Worm (Caenorhabditis elegans): ENCODE results near the gene istr-1.

Gene istr-1

ce11 chrV:12679807-12680206 lies 17.9 kb upstream of the istr-1 start, which contains the start of gene frpr-15:
TSS of gene frpr-15 (plus strand) at chrV:12680107.
- TF ChIP-seq R02D3.7 (tag; optimal IDR thresholded peaks at IDR 0.05) (no peak), sma-3 (GFP tag; optimal IDR thresholded peaks at IDR 0.05) (no peak), nhr-21 (tag; optimal IDR thresholded peaks at IDR 0.05) (no peak), nhr-23 (tag; optimal IDR thresholded peaks at IDR 0.05) (no peak), egl-27 (tag; optimal IDR thresholded peaks at IDR 0.05) (no peak), nhr-77 (tag; optimal IDR thresholded peaks at IDR 0.05) (no peak), skn-1 (tag; optimal IDR thresholded peaks at IDR 0.05) (no peak), ztf-1 (GFP tag; conservative IDR thresholded peaks at IDR 0.05) (no peak), nhr-12 (tag; optimal IDR thresholded peaks at IDR 0.05) (no peak), peb-1 (tag; optimal IDR thresholded peaks at IDR 0.05) (no peak), ceh-82 (tag; optimal IDR thresholded peaks at IDR 0.05) (no peak)

ce11 chrV:12683205-12683604 lies 14.5 kb upstream of the istr-1 start:
- no peak for TF ChIP-seq ztf-4 (tag; optimal IDR thresholded peaks at IDR 0.05)
- TF ChIP-seq fos-1 (tag; optimal IDR thresholded peaks at IDR 0.05) = peak; percentile 3

DNA sequence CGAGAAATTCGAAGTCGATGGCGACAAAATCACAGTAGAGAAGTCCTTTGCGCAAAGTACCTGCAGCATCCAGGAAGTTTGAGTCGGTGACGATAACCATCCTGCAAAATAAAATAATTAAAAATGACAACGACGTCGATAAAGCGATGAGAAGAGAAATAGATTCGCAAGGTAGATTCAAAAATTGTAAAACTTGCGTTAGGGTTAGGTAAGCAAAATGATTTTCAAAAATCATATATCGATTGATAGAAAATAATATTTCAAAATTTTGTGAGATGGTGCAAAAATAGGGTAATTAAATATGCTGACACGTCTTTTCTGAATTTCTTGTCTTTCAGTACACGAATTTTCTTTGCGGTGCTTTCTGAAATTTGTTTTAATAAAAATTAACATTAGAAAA lies 2.5 kb upstream of the istr-1 start, which contains the start of gene parn-1:
Gene parn-1 (minus strand): TSS at position 101 of the 400 bp plus-strand sequence.
- no peak for TF ChIP-seq ztf-11 (tag; optimal IDR thresholded peaks at IDR 0.05)
- no peak for TF ChIP-seq nhr-11 (tag; optimal IDR thresholded peaks at IDR 0.05)
- no peak for TF ChIP-seq F13H6.1 (tag; optimal IDR thresholded peaks at IDR 0.05)

ce11 chrV:12695968-12696367 lies 1.7 kb upstream of the istr-1 start, which contains the start of gene K10C8.4:
TSS of gene K10C8.4 (plus strand) at chrV:12696268.
- peak; percentile 15 for TF ChIP-seq C34F6.9 (tag; optimal IDR thresholded peaks at IDR 0.05)
- TF ChIP-seq sem-4 (tag; optimal IDR thresholded peaks at IDR 0.05) = no peak
- peak; percentile 5 for TF ChIP-seq unc-55 (GFP tag; optimal IDR thresholded peaks at IDR 0.05)

DNA sequence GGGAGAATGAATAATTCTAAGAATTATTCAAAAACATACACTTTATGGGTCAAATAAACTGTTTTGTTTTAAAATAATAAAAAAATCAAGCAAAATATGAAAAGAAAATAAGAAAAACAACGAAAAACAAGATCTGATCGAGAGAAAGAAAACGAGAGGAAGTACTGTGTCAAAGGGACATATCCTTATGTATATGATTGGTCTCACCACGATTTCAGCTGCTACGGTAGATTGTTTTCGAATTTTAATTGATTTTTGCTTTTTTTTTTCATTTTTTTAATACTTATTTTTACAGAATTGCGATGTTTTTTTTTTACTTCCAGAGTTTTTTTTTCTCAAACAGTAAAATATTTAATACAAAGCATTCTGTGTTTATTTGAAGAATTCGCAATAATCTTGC lies 868 bp upstream of the istr-1 start:
- TF ChIP-seq F13H6.1 (tag; optimal IDR thresholded peaks at IDR 0.05) (no peak), dmd-4 (tag; optimal IDR thresholded peaks at IDR 0.05) (no peak), lsy-2 (tag; optimal IDR thresholded peaks at IDR 0.05) (no peak), Y55F3AM.14 (GFP tag; optimal IDR thresholded peaks at IDR 0.05) (no peak), nhr-6 (tag; optimal IDR thresholded peaks at IDR 0.05) (no peak), ztf-11 (tag; optimal IDR thresholded peaks at IDR 0.05) (no peak), nhr-12 (tag; optimal IDR thresholded peaks at IDR 0.05) (no peak), skn-1 (tag; optimal IDR thresholded peaks at IDR 0.05) (no peak), fos-1 (tag; optimal IDR thresholded peaks at IDR 0.05) (no peak), nhr-129 (tag; optimal IDR thresholded peaks at IDR 0.05) (no peak), unc-62 (GFP tag; optimal IDR thresholded peaks at IDR 0.05) (no peak), nhr-25 (tag; optimal IDR thresholded peaks at IDR 0.05) (no peak), ama-1 (optimal IDR thresholded peaks at IDR 0.05) (no peak), ztf-1 (GFP tag; conservative IDR thresholded peaks at IDR 0.05) (no peak), sem-4 (tag; optimal IDR thresholded peaks at IDR 0.05) (no peak), snpc-4 (tag; optimal IDR thresholded peaks at IDR 0.05) (no peak), peb-1 (tag; optimal IDR thresholded peaks at IDR 0.05) (no peak), unc-55 (GFP tag; optimal IDR thresholded peaks at IDR 0.05) (no peak), nhr-21 (tag; optimal IDR thresholded peaks at IDR 0.05) (no peak)

- peak; percentile 47 for TF ChIP-seq crh-2 (tag; optimal IDR thresholded peaks at IDR 0.05)
- TF ChIP-seq zag-1 (tag; optimal IDR thresholded peaks at IDR 0.05) = peak; percentile 48
- TF ChIP-seq skn-1 (tag; optimal IDR thresholded peaks at IDR 0.05) = no peak
These were observed 4.0 kb downstream of the istr-1 start for ce11 chrV:12701613-12702012.

DNA sequence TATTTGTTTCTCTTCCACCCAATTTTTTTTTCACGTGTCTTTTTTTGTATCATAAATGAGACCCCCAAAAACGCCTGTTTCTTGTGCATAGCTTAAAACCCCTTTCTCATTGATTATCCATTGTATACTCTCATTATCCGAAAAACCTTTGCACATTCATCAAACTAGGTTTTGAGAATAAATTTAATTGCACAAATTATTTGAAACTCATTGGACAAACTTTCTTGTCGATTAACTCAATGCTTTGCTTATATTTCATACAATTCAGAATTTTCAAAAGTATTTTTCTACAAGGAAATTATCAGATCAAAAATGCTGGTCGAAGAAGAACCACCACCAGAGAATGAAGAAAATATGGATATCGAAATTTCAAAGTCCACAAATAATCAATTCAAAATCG lies 6.4 kb downstream of the istr-1 start, which contains the start of gene R11D1.1:
Gene R11D1.1 (plus strand): TSS at position 301 of the 400 bp plus-strand sequence.
- no peak for TF ChIP-seq nhr-12 (tag; optimal IDR thresholded peaks at IDR 0.05)
- TF ChIP-seq aly-2 (tag; optimal IDR thresholded peaks at IDR 0.05) = no peak
- TF ChIP-seq nhr-23 (tag; optimal IDR thresholded peaks at IDR 0.05) = no peak
- TF ChIP-seq unc-55 (GFP tag; optimal IDR thresholded peaks at IDR 0.05) = no peak
- no peak for TF ChIP-seq dmd-4 (tag; optimal IDR thresholded peaks at IDR 0.05)
- TF ChIP-seq peb-1 (tag; optimal IDR thresholded peaks at IDR 0.05) = no peak
- no peak for TF ChIP-seq sma-3 (GFP tag; optimal IDR thresholded peaks at IDR 0.05)
- TF ChIP-seq nhr-10 (tag; optimal IDR thresholded peaks at IDR 0.05) = no peak
- TF ChIP-seq F13H6.1 (tag; optimal IDR thresholded peaks at IDR 0.05) = no peak
- TF ChIP-seq crh-2 (tag; optimal IDR thresholded peaks at IDR 0.05) = no peak
- TF ChIP-seq blmp-1 (tag; optimal IDR thresholded peaks at IDR 0.05; ENCODE audit: insufficient read depth) = no peak
- no peak for TF ChIP-seq ztf-1 (GFP tag; conservative IDR thresholded peaks at IDR 0.05)
- no peak for TF ChIP-seq nhr-77 (tag; optimal IDR thresholded peaks at IDR 0.05)
- no peak for TF ChIP-seq unc-39 (tag; optimal IDR thresholded peaks at IDR 0.05)
- no peak for TF ChIP-seq nhr-21 (tag; optimal IDR thresholded peaks at IDR 0.05)
- TF ChIP-seq nhr-129 (tag; optimal IDR thresholded peaks at IDR 0.05) = no peak
